Fruit fly (Drosophila melanogaster) whole organism, pupa: Measurements from ENCODE around the gene CG8673.

Experiments
- CG10348 ChIP-seq: fragments of 200-800 bp; sonication (Bioruptor generic); IDR thresholded peaks from 2 replicates; pipeline ENCODE4 v1.3.6; 2022; ENCODE audit warnings: missing biosample characterization, missing genetic modification characterization
- CG12605 ChIP-seq: fragments of 200-800 bp; sonication (Bioruptor generic); IDR thresholded peaks from 2 replicates; pipeline ENCODE4 v1.3.6; 2022; ENCODE audit warnings: missing biosample characterization, missing genetic modification characterization
- CG13204 ChIP-seq: fragments of 200-800 bp; sonication (Bioruptor generic); optimal IDR thresholded peaks from 2 replicates; lab custom pipeline; 2018; ENCODE audit warnings: missing biosample characterization, mild to moderate bottlenecking, missing genetic modification characterization, moderate library complexity
- CG14655 ChIP-seq: fragments of 200-800 bp; sonication (Bioruptor generic); optimal IDR thresholded peaks from 3 replicates; lab custom pipeline; 2017; ENCODE audit warnings: mild to moderate bottlenecking, missing biosample characterization, missing genetic modification reagents, missing genetic modification characterization
- CG15710 ChIP-seq: fragments of 200-800 bp; sonication (Bioruptor generic); optimal IDR thresholded peaks from 2 replicates; lab custom pipeline; 2018; ENCODE audit warnings: missing biosample characterization, mild to moderate bottlenecking, missing genetic modification characterization, moderate library complexity
- CG17806 ChIP-seq: fragments of 200-800 bp; sonication (Bioruptor generic); optimal IDR thresholded peaks from 2 replicates; lab custom pipeline; 2018; ENCODE audit warnings: missing biosample characterization, mild to moderate bottlenecking, missing genetic modification characterization, moderate library complexity
- CG32121 ChIP-seq: fragments of 200-800 bp; sonication (Bioruptor generic); IDR thresholded peaks from 2 replicates; pipeline ENCODE4 v1.3.6; 2022; ENCODE audit warnings: missing biosample characterization, missing genetic modification characterization
- CG34367 ChIP-seq: fragments of 200-800 bp; sonication (Bioruptor generic); optimal IDR thresholded peaks from 2 replicates; lab custom pipeline; 2018; ENCODE audit warnings: missing biosample characterization, mild to moderate bottlenecking, missing genetic modification characterization
- CG4496 ChIP-seq: fragments of 200-800 bp; sonication (Bioruptor generic); IDR thresholded peaks from 3 replicates; pipeline ENCODE4 v1.3.6; 2022; ENCODE audit warnings: missing biosample characterization, missing genetic modification characterization
- CG8159 ChIP-seq: fragments of 200-800 bp; sonication (Bioruptor generic); optimal IDR thresholded peaks from 3 replicates; lab custom pipeline; 2018; ENCODE audit warnings: missing biosample characterization, mild to moderate bottlenecking, missing genetic modification characterization, moderate library complexity
- CG8301 ChIP-seq: fragments of 200-800 bp; sonication (Bioruptor generic); optimal IDR thresholded peaks from 2 replicates; lab custom pipeline; 2018; ENCODE audit warnings: missing biosample characterization, mild to moderate bottlenecking, missing genetic modification characterization
- CG9948 ChIP-seq: fragments of 200-800 bp; sonication (Bioruptor generic); optimal IDR thresholded peaks from 2 replicates; lab custom pipeline; 2018; ENCODE audit warnings: missing biosample characterization, mild to moderate bottlenecking, missing genetic modification characterization, moderate library complexity
- D1 ChIP-seq: fragments of 200-800 bp; sonication (Bioruptor generic); optimal IDR thresholded peaks from 2 replicates; lab custom pipeline; 2018; ENCODE audit warnings: missing biosample characterization, mild to moderate bottlenecking, missing genetic modification characterization, moderate library complexity
- EcR ChIP-seq: fragments of 200-800 bp; sonication (Bioruptor generic); optimal IDR thresholded peaks from 3 replicates; lab custom pipeline; 2019; ENCODE audit warnings: missing biosample characterization, missing genetic modification characterization, mild to moderate bottlenecking, moderate library complexity, missing genetic modification reagents
- Ets98B ChIP-seq: fragments of 200-800 bp; sonication (Bioruptor generic); IDR thresholded peaks from 2 replicates; pipeline ENCODE4 v1.3.6; 2022; ENCODE audit warnings: missing biosample characterization, missing genetic modification characterization
- Pif1A ChIP-seq: fragments of 200-800 bp; sonication (Bioruptor generic); optimal IDR thresholded peaks from 3 replicates; lab custom pipeline; 2016; ENCODE audit warnings: missing biosample characterization, missing genetic modification characterization
- Pif1B ChIP-seq: fragments of 200-800 bp; sonication (Bioruptor generic); optimal IDR thresholded peaks from 3 replicates; lab custom pipeline; 2016; ENCODE audit warnings: missing biosample characterization, missing genetic modification characterization
- Snoo ChIP-seq: fragments of 200-800 bp; sonication (Bioruptor generic); optimal IDR thresholded peaks from 3 replicates; lab custom pipeline; 2017; ENCODE audit warnings: missing biosample characterization, mild to moderate bottlenecking, missing genetic modification characterization, inconsistent platforms
- fd96Ca ChIP-seq: fragments of 200-800 bp; sonication (Bioruptor generic); IDR thresholded peaks from 3 replicates; pipeline ENCODE4 v1.3.6; 2022; ENCODE audit warnings: missing biosample characterization, missing genetic modification characterization
- gl ChIP-seq: fragments of 200-800 bp; sonication (Bioruptor generic); optimal IDR thresholded peaks from 2 replicates; lab custom pipeline; 2018; ENCODE audit warnings: missing biosample characterization, mild to moderate bottlenecking, missing genetic modification characterization
- rn ChIP-seq: fragments of 200-800 bp; sonication (Bioruptor generic); IDR thresholded peaks from 2 replicates; pipeline ENCODE4 v1.3.6; 2022; ENCODE audit warnings: missing biosample characterization, missing genetic modification characterization

CG8673 gene

DNA sequence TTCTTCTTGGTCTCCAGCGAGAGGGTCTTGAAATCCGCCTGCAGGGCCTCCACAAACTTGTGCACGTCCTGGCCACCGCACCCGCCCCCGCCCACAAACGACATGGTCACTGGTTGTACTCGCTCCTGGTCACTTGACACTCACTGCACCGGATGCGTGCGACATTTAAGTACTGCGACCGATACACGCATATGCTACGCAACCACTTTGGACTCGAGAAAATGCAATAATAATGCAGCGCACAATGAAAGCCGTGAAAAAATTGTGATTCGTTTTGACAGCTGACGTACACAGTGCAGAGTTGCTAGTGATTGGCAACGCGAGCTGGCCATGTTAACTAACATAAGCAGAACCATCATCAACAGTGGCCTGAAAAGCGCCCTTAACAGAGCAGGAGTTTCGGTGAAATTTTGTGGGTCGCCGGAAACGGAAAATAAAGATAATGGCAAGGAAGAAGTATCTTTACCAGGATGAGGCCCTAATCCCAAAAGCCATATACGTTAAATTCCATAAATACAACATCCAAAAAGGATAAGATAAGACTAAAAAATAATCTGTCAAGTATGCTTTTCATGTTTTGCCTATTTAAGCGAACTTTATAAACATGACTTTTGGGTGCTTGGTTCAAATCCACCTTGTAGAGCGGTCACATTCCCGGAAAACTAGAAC, at the start of gene CG8673, which contains the start of gene mon2:
CG8673 (plus strand) TSS at position 619 of the 669 bp plus-strand sequence.
mon2 (minus strand) TSS at position 300 of the 669 bp plus-strand sequence.
- TF ChIP-seq D1 (tag; lab: Kevin White, UChicago) = no peak
- TF ChIP-seq CG9948 (tag; lab: Kevin White, UChicago) = no peak
- no peak for TF ChIP-seq CG8159 (tag; lab: Kevin White, UChicago)

dm6 chr2L:8080645-8081044, 43.5 kb upstream of the CG8673 start:
- no peak for TF ChIP-seq CG15710 (tag; lab: Kevin White, UChicago)
- TF ChIP-seq CG12605 (GFP tag; lab: Robert Waterston, UW) = 0 out of 2 replicates have a peak, but pooled peaks have one; percentile 12
- no peak for TF ChIP-seq rn (GFP tag; lab: Robert Waterston, UW)

- TF ChIP-seq Ets98B (no peak), Pif1A (GFP tag; lab: Kevin White, UChicago) (no peak), CG32121 (GFP tag; lab: Robert Waterston, UW) (no peak; the same call in 1 of the 2 replicates), D1 (tag; lab: Kevin White, UChicago) (peak; percentile 54), Pif1B (GFP tag; lab: Kevin White, UChicago) (no peak), CG4496 (GFP tag; lab: Robert Waterston, UW) (no peak), gl (tag; lab: Kevin White, UChicago) (no peak), Snoo (tag; lab: Kevin White, UChicago) (peak; percentile 74), CG8159 (tag; lab: Kevin White, UChicago) (no peak), CG14655 (GFP tag; lab: Kevin White, UChicago) (no peak), CG10348 (GFP tag; lab: Robert Waterston, UW) (0 out of 2 replicates have a peak, but pooled peaks have one; percentile 29), fd96Ca (GFP tag; lab: Robert Waterston, UW) (no peak), CG13204 (GFP tag; lab: Kevin White, UChicago) (no peak), rn (GFP tag; lab: Robert Waterston, UW) (no peak), CG9948 (tag; lab: Kevin White, UChicago) (peak; percentile 80), CG17806 (tag; lab: Kevin White, UChicago) (peak; percentile 63), EcR (GFP tag; lab: Kevin White, UChicago) (no peak), CG12605 (GFP tag; lab: Robert Waterston, UW) (peak; percentile 81), CG8301 (tag; lab: Kevin White, UChicago) (no peak), CG34367 (tag; lab: Kevin White, UChicago) (peak; percentile 72), CG15710 (tag; lab: Kevin White, UChicago) (peak; percentile 84)
- TF ChIP-seq, all 21 proteins: peak for 8
Measured at dm6 chr2L:8081640-8082485, 42.3 kb upstream of the CG8673 start.

DNA sequence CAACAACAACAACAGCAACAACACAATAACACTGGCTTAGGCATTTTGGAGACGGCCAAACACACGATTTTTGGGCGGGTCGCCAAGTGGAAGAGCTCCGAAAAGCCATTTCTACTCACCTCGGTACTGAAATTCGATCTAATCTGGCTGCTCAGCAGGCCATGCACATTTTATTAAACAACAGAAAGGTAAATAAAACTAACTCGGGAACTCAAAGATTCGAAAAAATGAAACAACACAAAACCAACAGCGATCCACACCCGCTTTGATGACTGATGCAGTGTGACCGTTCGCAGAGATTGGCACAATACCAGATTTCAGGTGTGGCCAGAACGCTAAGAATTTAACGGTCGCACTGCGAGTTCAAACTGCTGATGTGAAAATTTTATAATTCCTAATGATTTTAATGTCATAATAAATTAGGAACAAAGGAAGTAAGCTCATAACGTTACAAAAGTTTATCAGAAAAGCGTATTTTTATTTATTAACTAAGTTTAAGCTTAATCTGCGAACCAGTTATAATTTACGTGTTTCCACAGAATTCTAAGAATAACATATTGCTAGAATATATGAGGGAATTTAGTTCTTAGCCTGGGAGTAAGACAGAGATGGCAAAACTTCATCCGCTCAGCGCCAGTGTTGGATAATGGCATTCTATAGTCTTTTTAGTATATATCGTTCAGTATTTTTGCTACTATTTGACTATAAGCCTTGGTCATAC, 41.3 kb upstream of the CG8673 start, which contains the start of gene Mcr:
Mcr (minus strand) TSS at position 291 of the 721 bp plus-strand sequence.
- TF ChIP-seq EcR (GFP tag; lab: Kevin White, UChicago) (peak; percentile 10), Pif1B (GFP tag; lab: Kevin White, UChicago) (no peak)

dm6 chr2L:8083413-8083426, 40.9 kb upstream of the CG8673 start, which contains the start of gene Bsg:
Bsg (plus strand) TSS chr2L:8083420.
- no peak for TF ChIP-seq EcR (GFP tag; lab: Kevin White, UChicago)
- TF ChIP-seq D1 (tag; lab: Kevin White, UChicago) = no peak
- no peak for TF ChIP-seq CG8301 (tag; lab: Kevin White, UChicago)
- TF ChIP-seq Ets98B = no peak
- TF ChIP-seq CG10348 (GFP tag; lab: Robert Waterston, UW) = no peak
- TF ChIP-seq gl (tag; lab: Kevin White, UChicago) = no peak
- no peak for TF ChIP-seq CG13204 (GFP tag; lab: Kevin White, UChicago)
- TF ChIP-seq CG12605 (GFP tag; lab: Robert Waterston, UW) = no peak
- TF ChIP-seq CG32121 (GFP tag; lab: Robert Waterston, UW) = no peak
- TF ChIP-seq CG34367 (tag; lab: Kevin White, UChicago) = no peak
